Fruit fly (Drosophila melanogaster): Measurements from ENCODE around the gene cold.

cold gene

DNA sequence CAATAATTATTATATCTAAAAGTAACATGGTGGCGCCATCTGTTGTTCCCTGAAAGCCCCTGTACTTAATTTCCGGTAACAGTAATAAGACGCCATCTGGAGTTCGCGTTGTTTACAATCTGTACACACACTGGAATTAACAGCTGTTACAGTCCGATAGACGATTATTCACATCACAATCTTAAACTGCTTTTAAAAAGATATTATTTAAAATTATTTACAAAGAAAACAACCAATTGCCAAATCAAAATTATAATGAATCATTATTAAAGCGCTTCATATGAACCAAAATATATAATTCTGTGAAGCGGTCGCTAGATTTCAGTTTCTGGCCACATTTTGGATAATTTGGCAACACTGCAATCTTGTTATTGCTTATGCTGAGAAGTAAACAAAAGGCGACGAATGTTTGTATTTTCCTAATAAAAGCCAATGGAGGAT, 28.4 kb downstream of the cold start, which contains the start of gene CG13689 (continued):
- TF ChIP-seq br (GFP tag; optimal IDR thresholded peaks at IDR 0.05) (peak; percentile 6), Dif (GFP tag; optimal IDR thresholded peaks at IDR 0.05; ENCODE audit: partially characterized antibody) (no peak), foxo (GFP tag; optimal IDR thresholded peaks at IDR 0.05) (peak in 1 of 2 experiments; percentile 59), CG9705 (GFP tag; optimal IDR thresholded peaks at IDR 0.05) (peak; percentile 17), Mio (GFP tag; optimal IDR thresholded peaks at IDR 0.05) (no peak), sage (GFP tag; optimal IDR thresholded peaks at IDR 0.05) (no peak), Abd-B (GFP tag; optimal IDR thresholded peaks at IDR 0.05) (no peak), GATAd (GFP tag; optimal IDR thresholded peaks at IDR 0.05) (peak; percentile 27), Myc (optimal IDR thresholded peaks at IDR 0.05) (no peak), ey (GFP tag; optimal IDR thresholded peaks at IDR 0.05) (peak; percentile 12), dsf (GFP tag; optimal IDR thresholded peaks at IDR 0.05; ENCODE audit: borderline replicate concordance) (peak; percentile 38), brk (GFP tag; optimal IDR thresholded peaks at IDR 0.05) (peak; percentile 77), rgr (GFP tag; optimal IDR thresholded peaks at IDR 0.05) (peak; percentile 53), h (GFP tag; optimal IDR thresholded peaks at IDR 0.05) (peak; percentile 33), Hr78 (GFP tag; optimal IDR thresholded peaks at IDR 0.05) (no peak), HLH106 (tag; optimal IDR thresholded peaks at IDR 0.05) (peak; percentile 54), Hnf4 (GFP tag; optimal IDR thresholded peaks at IDR 0.05) (peak; percentile 68)

DNA sequence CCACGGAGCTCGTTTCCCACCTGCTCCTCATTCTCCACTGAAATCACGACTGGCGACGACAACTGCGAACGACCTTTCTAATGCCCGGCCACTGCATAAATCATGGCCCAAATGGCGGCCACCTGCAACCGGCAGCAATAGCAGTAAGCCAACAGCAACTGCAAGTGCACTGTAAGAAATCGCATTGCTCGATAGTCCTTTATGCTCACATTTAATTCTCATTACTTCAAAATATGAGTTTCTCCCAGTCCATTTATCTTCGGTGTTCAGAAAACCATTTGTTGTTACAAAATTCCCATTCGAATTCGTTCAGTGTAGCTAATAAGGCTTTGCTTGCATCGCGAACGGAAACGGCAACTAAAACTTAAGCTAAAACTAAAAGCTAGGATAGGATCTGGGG, 30.0 kb downstream of the cold start:
- TF ChIP-seq fru (GFP tag; optimal IDR thresholded peaks at IDR 0.05) (no peak), HLH106 (tag; optimal IDR thresholded peaks at IDR 0.05) (no peak), psq (GFP tag; optimal IDR thresholded peaks at IDR 0.05) (no peak), sv (GFP tag; optimal IDR thresholded peaks at IDR 0.05) (no peak), Abd-B (GFP tag; optimal IDR thresholded peaks at IDR 0.05) (no peak), Dif (GFP tag; optimal IDR thresholded peaks at IDR 0.05; ENCODE audit: partially characterized antibody) (no peak), tai (GFP tag; optimal IDR thresholded peaks at IDR 0.05) (no peak)

dm6 chr2L:606165-606564, 32.1 kb downstream of the cold start:
- TF ChIP-seq jim (GFP tag; optimal IDR thresholded peaks at IDR 0.05) = no peak
- TF ChIP-seq brk (GFP tag; optimal IDR thresholded peaks at IDR 0.05) = peak; percentile 42
- no peak for TF ChIP-seq Myc (optimal IDR thresholded peaks at IDR 0.05)
- TF ChIP-seq fru (GFP tag; optimal IDR thresholded peaks at IDR 0.05) = peak; percentile 63
- TF ChIP-seq Mio (GFP tag; optimal IDR thresholded peaks at IDR 0.05) = no peak
- no peak for TF ChIP-seq Vsx2 (GFP tag; optimal IDR thresholded peaks at IDR 0.05; ENCODE audit: partially characterized antibody)
- TF ChIP-seq Dif (GFP tag; optimal IDR thresholded peaks at IDR 0.05; ENCODE audit: partially characterized antibody) = no peak
- TF ChIP-seq N (GFP tag; optimal IDR thresholded peaks at IDR 0.05) = no peak
- TF ChIP-seq tai (GFP tag; optimal IDR thresholded peaks at IDR 0.05) = peak; percentile 65
- no peak for TF ChIP-seq Abd-B (GFP tag; optimal IDR thresholded peaks at IDR 0.05)
- TF ChIP-seq Dfd (GFP tag; optimal IDR thresholded peaks at IDR 0.05) = no peak
- TF ChIP-seq dsf (GFP tag; optimal IDR thresholded peaks at IDR 0.05; ENCODE audit: borderline replicate concordance) = no peak
- TF ChIP-seq Hnf4 (GFP tag; optimal IDR thresholded peaks at IDR 0.05) = peak; percentile 69
- TF ChIP-seq OdsH (GFP tag; optimal IDR thresholded peaks at IDR 0.05) = peak; percentile 79
- TF ChIP-seq Sp1 (GFP tag; optimal IDR thresholded peaks at IDR 0.05) = peak; percentile 79
- TF ChIP-seq psq (GFP tag; optimal IDR thresholded peaks at IDR 0.05) = peak; percentile 55
- peak; percentile 39 for TF ChIP-seq Jra (GFP tag; optimal IDR thresholded peaks at IDR 0.05)
- TF ChIP-seq br (GFP tag; optimal IDR thresholded peaks at IDR 0.05) = peak; percentile 74
- TF ChIP-seq CG9705 (GFP tag; optimal IDR thresholded peaks at IDR 0.05) = peak; percentile 57
- no peak for TF ChIP-seq Hr78 (GFP tag; optimal IDR thresholded peaks at IDR 0.05)
- TF ChIP-seq HLH106 (tag; optimal IDR thresholded peaks at IDR 0.05) = peak; percentile 85
- TF ChIP-seq foxo (GFP tag; optimal IDR thresholded peaks at IDR 0.05) = peak in 1 of 2 experiments; percentile 67
- no peak for TF ChIP-seq pan (optimal IDR thresholded peaks at IDR 0.05)
- no peak for TF ChIP-seq sv (GFP tag; optimal IDR thresholded peaks at IDR 0.05)
- no peak for TF ChIP-seq lola (GFP tag; optimal IDR thresholded peaks at IDR 0.05)
- no peak for TF ChIP-seq sage (GFP tag; optimal IDR thresholded peaks at IDR 0.05)
- peak; percentile 70 for TF ChIP-seq h (GFP tag; optimal IDR thresholded peaks at IDR 0.05)
- TF ChIP-seq dmrt93B (GFP tag; optimal IDR thresholded peaks at IDR 0.05) = peak; percentile 64
- TF ChIP-seq CrebA (GFP tag; optimal IDR thresholded peaks at IDR 0.05; ENCODE audit: borderline replicate concordance) = no peak
- TF ChIP-seq GATAd (GFP tag; optimal IDR thresholded peaks at IDR 0.05) = no peak
- peak; percentile 37 for TF ChIP-seq woc (GFP tag; optimal IDR thresholded peaks at IDR 0.05)
- TF ChIP-seq dl (GFP tag; optimal IDR thresholded peaks at IDR 0.05; ENCODE audit: insufficient read depth in 1 of 2, partially characterized antibody in 2 of 2) = no peak
- no peak for TF ChIP-seq Hr83 (GFP tag; optimal IDR thresholded peaks at IDR 0.05; ENCODE audit: poor library complexity, severe bottlenecking)
- TF ChIP-seq rgr (GFP tag; optimal IDR thresholded peaks at IDR 0.05) = peak; percentile 70
- TF ChIP-seq ey (GFP tag; optimal IDR thresholded peaks at IDR 0.05) = peak; percentile 59
- no peak for TF ChIP-seq Rel (GFP tag; optimal IDR thresholded peaks at IDR 0.05)
- TF ChIP-seq Rel (tag; optimal IDR thresholded peaks at IDR 0.05) = no peak
- peak; percentile 28 for TF ChIP-seq CG32264 (GFP tag; optimal IDR thresholded peaks at IDR 0.05)
- TF ChIP-seq usp (GFP tag; optimal IDR thresholded peaks at IDR 0.05) = no peak
